Worm (Caenorhabditis elegans): ENCODE measurements around the gene srg-40.

ce11 chrV:11190983-11191382, 26.6 kb upstream of the srg-40 start, which contains the start of gene lgc-49:
- TF ChIP-seq nhr-237 (tag; optimal IDR thresholded peaks at IDR 0.05) (no peak), ztf-11 (tag; optimal IDR thresholded peaks at IDR 0.05) (no peak), snpc-4 (tag; optimal IDR thresholded peaks at IDR 0.05) (no peak), elt-2 (tag; optimal IDR thresholded peaks at IDR 0.05) (no peak), hpl-2 (GFP tag; optimal IDR thresholded peaks at IDR 0.05) (no peak), egl-13 (tag; optimal IDR thresholded peaks at IDR 0.05) (no peak), unc-62 (GFP tag; optimal IDR thresholded peaks at IDR 0.05) (no peak), ceh-88 (GFP tag; IDR thresholded peaks at IDR 0.05) (no peak), ztf-4 (tag; optimal IDR thresholded peaks at IDR 0.05) (no peak), unc-130 (tag; optimal IDR thresholded peaks at IDR 0.05) (no peak)
